Worm (Caenorhabditis elegans): Measurements from ENCODE around the gene K04C1.2.

ce11 chrX:14267781-14268180, 29.3 kb downstream of the K04C1.2 start, which contains the start of gene del-1:
- TF ChIP-seq nhr-77 (tag; optimal IDR thresholded peaks at IDR 0.05) (no peak), eor-1 (tag; optimal IDR thresholded peaks at IDR 0.05) (no peak), nhr-237 (tag; optimal IDR thresholded peaks at IDR 0.05) (no peak), lin-39 (tag; optimal IDR thresholded peaks at IDR 0.05) (no peak), skn-1 (tag; optimal IDR thresholded peaks at IDR 0.05) (no peak), nhr-11 (tag; optimal IDR thresholded peaks at IDR 0.05) (no peak), unc-62 (GFP tag; optimal IDR thresholded peaks at IDR 0.05) (no peak), egl-5 (tag; optimal IDR thresholded peaks at IDR 0.05) (no peak), aly-2 (tag; optimal IDR thresholded peaks at IDR 0.05) (no peak), ceh-82 (tag; optimal IDR thresholded peaks at IDR 0.05) (no peak), elt-1 (tag; optimal IDR thresholded peaks at IDR 0.05) (no peak), tbx-2 (tag; optimal IDR thresholded peaks at IDR 0.05) (no peak), pha-4 (tag; optimal IDR thresholded peaks at IDR 0.05) (no peak)

Data from whole organism, L3 larva.